Worm (Caenorhabditis elegans) whole organism, mixed stage, embryonic: ENCODE data around the gene M05D6.9.

Experiments
- M03D4.4 ChIP-seq: sonication (generic microtip); optimal IDR thresholded peaks from 2 replicates; lab custom pipeline; 2017; ENCODE audit warnings: mild to moderate bottlenecking, missing genetic modification characterization, missing compliant biosample characterization
- bed-3 ChIP-seq: fragments of 200-800 bp; sonication (Bioruptor generic); optimal IDR thresholded peaks from 3 replicates; lab custom pipeline; 2018; ENCODE audit warnings: mild to moderate bottlenecking, missing genetic modification characterization, moderate library complexity, missing compliant biosample characterization
- blmp-1 ChIP-seq: fragments of 150-350 bp; optimal IDR thresholded peaks from 2 replicates; lab custom pipeline; 2014; ENCODE audit warnings: missing biosample characterization, missing genetic modification characterization
- ceh-39 ChIP-seq: fragments of 150-350 bp; optimal IDR thresholded peaks from 2 replicates; lab custom pipeline; 2014; ENCODE audit warnings: missing biosample characterization, missing genetic modification characterization
- ceh-83 ChIP-seq: fragments of 200-800 bp; sonication (Bioruptor generic); optimal IDR thresholded peaks from 2 replicates; lab custom pipeline; 2018; ENCODE audit warnings: mild to moderate bottlenecking, missing genetic modification characterization, missing compliant biosample characterization
- ces-1 ChIP-seq: fragments of 150-350 bp; optimal IDR thresholded peaks from 2 replicates; lab custom pipeline; 2014; ENCODE audit warnings: missing biosample characterization, missing genetic modification reagents, missing genetic modification characterization
- drap-1 ChIP-seq: fragments of 200-800 bp; sonication (Bioruptor generic); optimal IDR thresholded peaks from 3 replicates; lab custom pipeline; 2018; ENCODE audit warnings: mild to moderate bottlenecking, missing genetic modification characterization, missing compliant biosample characterization
- elt-1 ChIP-seq: sonication (generic microtip); optimal IDR thresholded peaks from 2 replicates; lab custom pipeline; 2017; ENCODE audit warnings: missing genetic modification characterization, mild to moderate bottlenecking, missing compliant biosample characterization, antibody characterized with exemption, moderate library complexity, borderline replicate concordance; ENCODE audit not compliant: insufficient read depth
- flh-1 ChIP-seq: fragments of 200-800 bp; sonication (Bioruptor generic); optimal IDR thresholded peaks from 2 replicates; lab custom pipeline; 2018; ENCODE audit warnings: mild to moderate bottlenecking, missing genetic modification characterization, moderate library complexity, missing compliant biosample characterization
- ham-2 ChIP-seq: fragments of 200-800 bp; sonication (Bioruptor generic); optimal IDR thresholded peaks from 2 replicates; lab custom pipeline; 2018; ENCODE audit warnings: mild to moderate bottlenecking, missing genetic modification characterization, missing compliant biosample characterization
- lin-13 ChIP-seq: fragments of 150-350 bp; optimal IDR thresholded peaks from 2 replicates; lab custom pipeline; 2014; ENCODE audit warnings: missing biosample characterization, missing genetic modification characterization
- lin-32 ChIP-seq: fragments of 200-800 bp; sonication (Bioruptor generic); optimal IDR thresholded peaks from 2 replicates; lab custom pipeline; 2018; ENCODE audit warnings: mild to moderate bottlenecking, missing genetic modification characterization, missing compliant biosample characterization
- lsy-2 ChIP-seq: fragments of 150-350 bp; optimal IDR thresholded peaks from 2 replicates; lab custom pipeline; 2014; ENCODE audit warnings: missing biosample characterization, missing genetic modification characterization
- mab-5 ChIP-seq: fragments of 150-350 bp; optimal IDR thresholded peaks from 2 replicates; lab custom pipeline; 2014; ENCODE audit warnings: missing biosample characterization, missing genetic modification characterization
- mls-2 ChIP-seq: sonication (generic microtip); optimal IDR thresholded peaks from 2 replicates; lab custom pipeline; 2016; ENCODE audit warnings: mild to moderate bottlenecking, missing genetic modification characterization, moderate library complexity, missing compliant biosample characterization
- nhr-12 ChIP-seq: fragments of 150-350 bp; optimal IDR thresholded peaks from 2 replicates; lab custom pipeline; 2014; ENCODE audit warnings: missing biosample characterization, missing genetic modification characterization
- nhr-2 ChIP-seq: fragments of 150-350 bp; optimal IDR thresholded peaks from 2 replicates; lab custom pipeline; 2014; ENCODE audit warnings: missing biosample characterization, missing genetic modification characterization
- nhr-237 ChIP-seq: fragments of 150-350 bp; optimal IDR thresholded peaks from 2 replicates; lab custom pipeline; 2014; ENCODE audit warnings: missing biosample characterization, missing genetic modification characterization
- nhr-76 ChIP-seq: sonication (generic microtip); optimal IDR thresholded peaks from 2 replicates; lab custom pipeline; 2017; ENCODE audit warnings: missing biosample characterization, missing genetic modification characterization
- pha-4 ChIP-seq: fragments of 150-350 bp; optimal IDR thresholded peaks from 2 replicates; lab custom pipeline; 2018; ENCODE audit warnings: missing biosample characterization, missing genetic modification reagents, missing genetic modification characterization
- sem-2 ChIP-seq: fragments of 200-800 bp; sonication (Bioruptor generic); optimal IDR thresholded peaks from 2 replicates; lab custom pipeline; 2018; ENCODE audit warnings: mild to moderate bottlenecking, missing genetic modification characterization, missing compliant biosample characterization
- snpc-4 ChIP-seq: fragments of 150-350 bp; optimal IDR thresholded peaks from 2 replicates; lab custom pipeline; 2014; ENCODE audit warnings: missing biosample characterization, missing genetic modification characterization
- sptf-1 ChIP-seq: sonication (generic microtip); optimal IDR thresholded peaks from 2 replicates; lab custom pipeline; 2017; ENCODE audit warnings: mild to moderate bottlenecking, missing genetic modification characterization, moderate library complexity, missing compliant biosample characterization
- tbx-8 ChIP-seq: fragments of 200-800 bp; sonication (Bioruptor generic); optimal IDR thresholded peaks from 2 replicates; lab custom pipeline; 2018; ENCODE audit warnings: mild to moderate bottlenecking, missing genetic modification characterization, moderate library complexity, missing compliant biosample characterization
- unc-120 ChIP-seq: sonication (generic microtip); optimal IDR thresholded peaks from 2 replicates; lab custom pipeline; 2017; ENCODE audit warnings: missing genetic modification characterization, missing compliant biosample characterization; ENCODE audit not compliant: poor library complexity, severe bottlenecking
- unc-39 ChIP-seq: fragments of 150-350 bp; optimal IDR thresholded peaks from 2 replicates; lab custom pipeline; 2014; ENCODE audit warnings: missing biosample characterization, missing genetic modification characterization
- unc-62 ChIP-seq: fragments of 150-350 bp; optimal IDR thresholded peaks from 2 replicates; lab custom pipeline; 2014; ENCODE audit warnings: missing biosample characterization, missing genetic modification reagents, missing genetic modification characterization
- zip-8 ChIP-seq: fragments of 150-350 bp; optimal IDR thresholded peaks from 2 replicates; lab custom pipeline; 2014; ENCODE audit warnings: missing biosample characterization, missing genetic modification characterization
- ztf-11 ChIP-seq: fragments of 150-350 bp; optimal IDR thresholded peaks from 2 replicates; lab custom pipeline; 2014; ENCODE audit warnings: missing biosample characterization, missing genetic modification characterization

The M05D6.9 gene

ce11 chrII:8531181-8531759 lies 37.2 kb downstream of the M05D6.9 start, which contains the start of gene gldi-7:
TSS of gene gldi-7 (minus strand) at chrII:8531222.
- no peak for TF ChIP-seq elt-1 (tag; lab: Kevin White, UChicago)

DNA sequence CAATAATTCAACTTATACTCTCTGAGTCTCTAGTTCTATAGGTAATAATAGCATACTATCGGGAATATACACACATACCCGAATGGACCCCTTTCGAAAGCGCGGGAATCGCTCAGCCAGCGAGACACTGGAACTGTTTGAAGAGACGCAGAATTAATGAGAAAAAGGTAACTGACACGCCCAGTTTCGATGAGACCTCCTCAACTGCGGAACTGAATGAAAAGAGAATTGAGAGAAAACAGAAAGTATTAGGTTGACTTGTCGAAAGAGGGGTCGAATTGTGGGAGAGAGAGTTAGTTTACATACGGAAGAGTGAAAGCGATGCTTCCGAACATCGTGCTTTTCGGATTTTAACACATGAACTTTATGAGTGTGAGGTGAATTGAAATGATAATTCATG lies 37.9 kb downstream of the M05D6.9 start:
- TF ChIP-seq unc-39 (tag; lab: Kevin White, UChicago): no peak
- TF ChIP-seq ham-2 (GFP tag; lab: Kevin White, UChicago): peak; percentile 56
- TF ChIP-seq ceh-83 (GFP tag; lab: Kevin White, UChicago): no peak
- TF ChIP-seq snpc-4: no peak
- no peak for TF ChIP-seq lin-13 (tag; lab: Kevin White, UChicago)
- TF ChIP-seq drap-1 (GFP tag; lab: Kevin White, UChicago): no peak
- TF ChIP-seq mab-5: no peak
- no peak for TF ChIP-seq elt-1 (tag; lab: Kevin White, UChicago)
- TF ChIP-seq nhr-2 (tag; lab: Kevin White, UChicago): no peak
- TF ChIP-seq unc-120 (tag; lab: Kevin White, UChicago): no peak
- TF ChIP-seq blmp-1 (tag; lab: Kevin White, UChicago): peak; percentile 62
- no peak for TF ChIP-seq ztf-11 (tag; lab: Kevin White, UChicago)
- no peak for TF ChIP-seq zip-8 (tag; lab: Kevin White, UChicago)
- peak; percentile 5 for TF ChIP-seq pha-4 (tag; lab: Kevin White, UChicago)
- TF ChIP-seq flh-1: no peak
- TF ChIP-seq sem-2 (GFP tag; lab: Kevin White, UChicago): no peak
- TF ChIP-seq bed-3 (GFP tag; lab: Kevin White, UChicago): no peak
- TF ChIP-seq ces-1 (GFP tag; lab: Kevin White, UChicago): no peak

DNA sequence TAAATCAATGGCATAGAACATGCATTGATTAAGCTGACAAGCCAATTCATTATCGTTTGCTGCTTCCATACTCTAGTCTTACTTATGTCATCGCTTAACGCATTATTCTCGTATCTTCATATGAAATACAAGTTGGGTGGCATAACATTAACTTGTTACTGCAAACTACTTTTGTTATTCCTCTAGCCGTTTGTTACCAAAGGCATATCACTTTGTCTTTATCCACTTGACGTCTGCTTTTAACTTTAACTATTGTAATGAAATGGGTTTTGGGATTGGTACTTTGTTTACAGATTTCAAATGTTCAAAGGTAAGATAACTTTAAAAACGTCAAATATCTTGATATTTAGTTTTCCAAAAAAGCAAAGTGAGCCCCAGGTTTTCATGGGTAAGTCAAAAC lies 42.0 kb downstream of the M05D6.9 start, which contains the start of gene W01C9.2:
W01C9.2 (plus strand) TSS at position 301 of the 400 bp plus-strand sequence.
- no peak for TF ChIP-seq nhr-237 (tag; lab: Kevin White, UChicago)
- TF ChIP-seq ces-1 (GFP tag; lab: Kevin White, UChicago): no peak
- TF ChIP-seq lin-32: no peak
- no peak for TF ChIP-seq lin-13 (tag; lab: Kevin White, UChicago)
- no peak for TF ChIP-seq pha-4 (tag; lab: Kevin White, UChicago)
- TF ChIP-seq sptf-1: no peak
- no peak for TF ChIP-seq M03D4.4 (tag; lab: Kevin White, UChicago)
- no peak for TF ChIP-seq tbx-8 (GFP tag; lab: Kevin White, UChicago)
- no peak for TF ChIP-seq blmp-1 (tag; lab: Kevin White, UChicago)
- TF ChIP-seq unc-62 (GFP tag; lab: Kevin White, UChicago): no peak
- TF ChIP-seq drap-1 (GFP tag; lab: Kevin White, UChicago): no peak
- TF ChIP-seq mab-5: no peak

DNA sequence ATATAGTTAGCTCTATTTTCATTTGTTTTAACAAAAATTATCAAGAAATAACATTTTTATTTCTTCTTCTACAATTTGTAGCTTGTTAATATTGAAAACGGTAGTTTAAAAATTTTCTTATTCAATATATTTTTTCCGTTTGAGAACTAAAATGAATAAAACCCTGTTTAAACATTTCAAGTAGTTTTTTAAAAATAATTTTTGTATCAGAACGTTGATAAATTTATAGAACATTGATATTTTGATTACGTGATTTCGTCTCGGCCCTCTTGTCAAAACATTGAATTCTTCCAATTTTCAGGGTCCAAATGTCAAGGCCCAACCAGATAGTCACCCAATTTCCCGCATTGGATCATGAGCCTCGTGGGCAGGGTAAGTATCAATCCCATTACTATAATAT lies 46.3 kb downstream of the M05D6.9 start, which contains the start of gene pqn-73:
pqn-73 (plus strand) TSS at position 301 of the 400 bp plus-strand sequence.
- TF ChIP-seq ces-1 (GFP tag; lab: Kevin White, UChicago): no peak
- no peak for TF ChIP-seq lin-32
- TF ChIP-seq bed-3 (GFP tag; lab: Kevin White, UChicago): no peak
- TF ChIP-seq ceh-39 (tag; lab: Kevin White, UChicago): no peak
- TF ChIP-seq ceh-83 (GFP tag; lab: Kevin White, UChicago): no peak
- no peak for TF ChIP-seq pha-4 (tag; lab: Kevin White, UChicago)
- no peak for TF ChIP-seq blmp-1 (tag; lab: Kevin White, UChicago)
- no peak for TF ChIP-seq drap-1 (GFP tag; lab: Kevin White, UChicago)
- TF ChIP-seq unc-39 (tag; lab: Kevin White, UChicago): no peak
- TF ChIP-seq zip-8 (tag; lab: Kevin White, UChicago): no peak
- no peak for TF ChIP-seq nhr-76 (tag; lab: Kevin White, UChicago)
- no peak for TF ChIP-seq unc-62 (GFP tag; lab: Kevin White, UChicago)
- TF ChIP-seq nhr-12 (tag; lab: Kevin White, UChicago): no peak
- TF ChIP-seq unc-120 (tag; lab: Kevin White, UChicago): no peak
- TF ChIP-seq sem-2 (GFP tag; lab: Kevin White, UChicago): no peak
- no peak for TF ChIP-seq tbx-8 (GFP tag; lab: Kevin White, UChicago)
- TF ChIP-seq nhr-237 (tag; lab: Kevin White, UChicago): no peak
- TF ChIP-seq lin-13 (tag; lab: Kevin White, UChicago): no peak
- TF ChIP-seq mls-2: no peak
- no peak for TF ChIP-seq lsy-2
